Fruit fly (Drosophila melanogaster) Kc167 (cell line): ENCODE data around the gene ppk27.

Experiments
- Myc ChIP-seq: fragments of >200 bp; optimal IDR thresholded peaks from 2 replicates; lab custom pipeline; 2017; ENCODE audit warnings: missing external identifiers
- psq ChIP-seq: fragments of >200 bp; optimal IDR thresholded peaks from 2 replicates; lab custom pipeline; 2017; ENCODE audit warnings: missing external identifiers

- TF ChIP-seq psq (lab: Kevin White, UChicago) = no peak
- TF ChIP-seq Myc (lab: Kevin White, UChicago) = no peak
Observed at dm6 chr3L:3785002-3785661, 30.1 kb upstream of the ppk27 start.
